Worm (Caenorhabditis elegans) whole organism, L3 larva: ENCODE data around the gene ZK1320.13.

Experiments
- R02D3.7 ChIP-seq: fragments of 150-350 bp; optimal IDR thresholded peaks from 2 replicates; lab custom pipeline; 2014; ENCODE audit warnings: missing biosample characterization, missing genetic modification characterization
- ZK546.5 ChIP-seq: sonication (generic microtip); optimal IDR thresholded peaks from 2 replicates; lab custom pipeline; 2017; ENCODE audit warnings: missing biosample characterization, missing genetic modification characterization
- ceh-16 ChIP-seq: sonication (generic microtip); optimal IDR thresholded peaks from 2 replicates; lab custom pipeline; 2017; ENCODE audit warnings: missing biosample characterization, missing genetic modification characterization
- ceh-82 ChIP-seq: fragments of 150-350 bp; optimal IDR thresholded peaks from 2 replicates; lab custom pipeline; 2014; ENCODE audit warnings: missing biosample characterization, missing genetic modification characterization
- egl-27 ChIP-seq: sonication (generic microtip); optimal IDR thresholded peaks from 4 replicates; lab custom pipeline; 2017; ENCODE audit warnings: missing biosample characterization, missing genetic modification reagents, missing genetic modification characterization
- elt-1 ChIP-seq: fragments of 150-350 bp; optimal IDR thresholded peaks from 2 replicates; lab custom pipeline; 2014; ENCODE audit warnings: missing biosample characterization, missing genetic modification characterization
- elt-3 ChIP-seq, 3 experiments: fragments of 150-350 bp in 1 of 3; sonication (generic microtip) in 2 of 3; optimal IDR thresholded peaks; 2 replicates in 2 of 3; 4 replicates in 1 of 3; lab custom pipeline; 2014 to 2017; ENCODE audit warnings: missing biosample characterization in 3 of 3, missing genetic modification characterization in 3 of 3
- lin-15B ChIP-seq: fragments of 150-350 bp; optimal IDR thresholded peaks from 2 replicates; lab custom pipeline; 2014; ENCODE audit warnings: missing biosample characterization, missing genetic modification characterization
- mdl-1 ChIP-seq: fragments of 150-350 bp; optimal IDR thresholded peaks from 2 replicates; lab custom pipeline; 2014; ENCODE audit warnings: missing biosample characterization, missing genetic modification characterization
- snpc-4 ChIP-seq: fragments of 150-350 bp; optimal IDR thresholded peaks from 2 replicates; lab custom pipeline; 2014; ENCODE audit warnings: missing biosample characterization, missing genetic modification characterization
- unc-62 ChIP-seq: fragments of 150-350 bp; sonication (generic microtip); optimal IDR thresholded peaks from 4 replicates; lab custom pipeline; 2014; ENCODE audit warnings: missing biosample characterization, missing genetic modification reagents, missing genetic modification characterization
- ztf-11 ChIP-seq: fragments of 150-350 bp; optimal IDR thresholded peaks from 2 replicates; lab custom pipeline; 2014; ENCODE audit warnings: missing biosample characterization, missing genetic modification characterization
- ztf-4 ChIP-seq: fragments of 150-350 bp; optimal IDR thresholded peaks from 2 replicates; lab custom pipeline; 2014; ENCODE audit warnings: missing biosample characterization, missing genetic modification characterization

DNA sequence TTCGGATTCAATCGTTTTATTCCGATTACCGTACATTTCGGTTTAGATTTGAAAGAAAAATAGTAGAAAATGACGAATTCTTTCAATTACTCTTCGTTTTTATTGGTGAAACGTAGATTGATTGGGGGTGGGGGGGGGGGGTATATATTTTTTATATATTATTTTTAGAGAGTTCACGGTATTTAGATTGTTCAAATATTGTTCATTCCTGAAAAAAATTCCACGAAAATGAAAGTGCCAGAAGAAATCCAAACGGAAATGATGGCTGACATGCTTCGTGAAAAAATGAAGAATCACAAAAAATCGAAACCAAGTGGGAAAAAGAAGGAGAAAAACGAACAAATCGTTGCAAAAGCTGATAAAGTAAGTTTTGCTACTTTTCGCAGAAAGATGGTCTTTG, 19.8 kb downstream of the ZK1320.13 start, which contains the start of the genes Y53C12A.8 and Y53C12A.7:
- TF ChIP-seq ceh-16 (no peak), snpc-4 (no peak), egl-27 (tag; lab: Kevin White, UChicago) (no peak), ztf-11 (no peak), ceh-82 (tag; lab: Kevin White, UChicago) (no peak), R02D3.7 (no peak), ztf-4 (no peak), mdl-1 (tag; lab: Kevin White, UChicago) (no peak), lin-15B (tag; lab: Kevin White, UChicago) (no peak), elt-3 (tag; optimal IDR thresholded peaks at IDR 0.05; lab: Kevin White, UChicago) (no peak), unc-62 (GFP tag; lab: Kevin White, UChicago) (no peak), ZK546.5 (tag; lab: Kevin White, UChicago) (no peak), elt-1 (no peak)
